Fruit fly (Drosophila melanogaster): ENCODE data around the gene CG14313.

Gene CG14313

DNA sequence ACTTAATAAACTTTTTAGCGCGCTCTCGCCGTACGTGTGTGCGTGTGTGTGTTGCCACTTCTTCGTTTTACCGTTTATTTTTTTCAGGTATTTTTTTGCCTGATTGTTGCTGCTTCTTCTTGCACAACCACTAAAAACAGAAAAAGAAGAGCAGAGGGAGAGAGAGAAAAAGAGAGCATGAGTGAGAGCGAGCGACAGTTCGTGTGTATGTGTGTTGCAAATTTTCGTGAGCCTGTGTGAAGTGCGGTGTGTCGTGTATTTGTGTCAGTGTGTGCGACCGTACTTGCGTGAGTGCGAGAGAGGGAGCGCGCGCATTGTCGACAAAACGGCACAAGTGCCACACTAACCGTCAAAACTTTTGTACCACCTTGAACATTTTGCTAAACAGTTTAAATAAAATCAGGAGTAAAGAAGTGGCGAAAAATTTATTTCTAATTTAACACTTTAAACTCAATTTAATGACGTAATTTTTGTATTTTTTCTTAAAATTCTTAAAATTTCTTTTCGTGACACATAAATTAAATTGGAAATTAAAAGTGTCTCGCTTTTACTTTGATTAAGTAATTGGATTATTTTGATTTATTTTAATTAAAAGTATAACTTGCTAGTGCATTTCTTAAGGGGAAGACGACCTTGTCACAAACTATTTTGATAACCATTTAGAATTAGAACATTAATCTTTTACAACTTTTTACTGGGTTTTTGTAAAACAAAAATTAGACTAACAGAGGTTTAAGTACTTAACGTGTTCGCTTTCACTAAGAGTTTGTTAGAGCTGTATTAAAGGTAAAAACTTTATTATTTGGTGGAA is 5.4 kb upstream of the CG14313 start (continued):
- peak; percentile 58 for TF ChIP-seq oc (tag; optimal IDR thresholded peaks at IDR 0.05)
- no peak for TF ChIP-seq CG17361 (GFP tag; IDR thresholded peaks at IDR 0.05)
- peak; percentile 58 for TF ChIP-seq unpg (GFP tag; optimal IDR thresholded peaks at IDR 0.05)
- no peak for TF ChIP-seq Nf-YA (GFP tag; IDR thresholded peaks at IDR 0.05)
- TF ChIP-seq Lim3 (GFP tag; IDR thresholded peaks at IDR 0.05): no peak
- peak; percentile 38 for TF ChIP-seq Jarid2 (GFP tag; optimal IDR thresholded peaks at IDR 0.05)
- TF ChIP-seq CG3726 (GFP tag; IDR thresholded peaks at IDR 0.05): no peak
- TF ChIP-seq unc-4 (GFP tag; IDR thresholded peaks at IDR 0.05; ENCODE audit: partially characterized antibody): no peak
- no peak for TF ChIP-seq CG15514 (GFP tag; optimal IDR thresholded peaks at IDR 0.05)
- TF ChIP-seq CG30431 (GFP tag; optimal IDR thresholded peaks at IDR 0.05): peak; percentile 17
- TF ChIP-seq CG1647 (GFP tag; optimal IDR thresholded peaks at IDR 0.05): no peak
- TF ChIP-seq B-H2 (GFP tag; optimal IDR thresholded peaks at IDR 0.05): peak; percentile 7
- TF ChIP-seq fd64A (GFP tag; optimal IDR thresholded peaks at IDR 0.05): no peak
- TF ChIP-seq br (optimal IDR thresholded peaks at IDR 0.05): no peak
- TF ChIP-seq CG30020 (tag; optimal IDR thresholded peaks at IDR 0.05): peak; percentile 9
- TF ChIP-seq Adf1 (GFP tag; IDR thresholded peaks at IDR 0.05): no peak
- TF ChIP-seq eyg (GFP tag; optimal IDR thresholded peaks at IDR 0.05): no peak
- TF ChIP-seq Bdp1 (GFP tag; optimal IDR thresholded peaks at IDR 0.05): no peak
- TF ChIP-seq CG33213 (GFP tag; optimal IDR thresholded peaks at IDR 0.05): no peak
- no peak for TF ChIP-seq CG5180 (GFP tag; optimal IDR thresholded peaks at IDR 0.05)
- TF ChIP-seq pnt (GFP tag; optimal IDR thresholded peaks at IDR 0.05): peak; percentile 23
- peak; percentile 50 for TF ChIP-seq CG12659 (GFP tag; optimal IDR thresholded peaks at IDR 0.05)
- TF ChIP-seq mirr (GFP tag; optimal IDR thresholded peaks at IDR 0.05): no peak
- TF ChIP-seq Hr39 (optimal IDR thresholded peaks at IDR 0.05): no peak
- TF ChIP-seq CG11456 (GFP tag; IDR thresholded peaks at IDR 0.05): no peak
- no peak for TF ChIP-seq zf30C (GFP tag; optimal IDR thresholded peaks at IDR 0.05)
- no peak for TF ChIP-seq Eip74EF (GFP tag; optimal IDR thresholded peaks at IDR 0.05)
- TF ChIP-seq CG8944 (GFP tag; optimal IDR thresholded peaks at IDR 0.05): no peak
- no peak for TF ChIP-seq Sry-β (GFP tag; optimal IDR thresholded peaks at IDR 0.05)
- peak; percentile 27 for TF ChIP-seq CG15011 (GFP tag; optimal IDR thresholded peaks at IDR 0.05)
- TF ChIP-seq Ssrp (tag; optimal IDR thresholded peaks at IDR 0.05): peak; percentile 70
- no peak for TF ChIP-seq CG4360 (GFP tag; IDR thresholded peaks at IDR 0.05)
- no peak for TF ChIP-seq CG9876 (GFP tag; optimal IDR thresholded peaks at IDR 0.05)
- no peak for TF ChIP-seq CG11085 (GFP tag; IDR thresholded peaks at IDR 0.05)
- peak; percentile 15 for TF ChIP-seq CG12942 (GFP tag; optimal IDR thresholded peaks at IDR 0.05)
- no peak for TF ChIP-seq CG15696 (tag; optimal IDR thresholded peaks at IDR 0.05)
- TF ChIP-seq CG13424 (tag; optimal IDR thresholded peaks at IDR 0.05): peak; percentile 68
- TF ChIP-seq jigr1 (GFP tag; IDR thresholded peaks at IDR 0.05): no peak
- TF ChIP-seq D (optimal IDR thresholded peaks at IDR 0.05): no peak
- peak; percentile 26 for TF ChIP-seq D (GFP tag; optimal IDR thresholded peaks at IDR 0.05)
- no peak for TF ChIP-seq CG4404 (GFP tag; IDR thresholded peaks at IDR 0.05)
- peak; percentile 51 for TF ChIP-seq cwo (GFP tag; optimal IDR thresholded peaks at IDR 0.05)
- TF ChIP-seq fru (optimal IDR thresholded peaks at IDR 0.05): no peak
- no peak for TF ChIP-seq sisA (GFP tag; IDR thresholded peaks at IDR 0.05)
- TF ChIP-seq CG17802 (tag; optimal IDR thresholded peaks at IDR 0.05): no peak
- TF ChIP-seq az2 (GFP tag; optimal IDR thresholded peaks at IDR 0.05): peak; percentile 57
- TF ChIP-seq org-1 (GFP tag; optimal IDR thresholded peaks at IDR 0.05): peak; percentile 31
- TF ChIP-seq disco-r (GFP tag; optimal IDR thresholded peaks at IDR 0.05): no peak
- peak; percentile 50 for TF ChIP-seq CG9817 (tag; optimal IDR thresholded peaks at IDR 0.05)
- TF ChIP-seq CG18476 (GFP tag; optimal IDR thresholded peaks at IDR 0.05): peak; percentile 35
- no peak for TF ChIP-seq crp (GFP tag; optimal IDR thresholded peaks at IDR 0.05)
